Fruit fly (Drosophila melanogaster) whole organism, embryonic: ENCODE data around the gene CG1024.

Experiments
- Blimp-1 ChIP-seq: fragments of 200-800 bp; sonication (Bioruptor generic); optimal IDR thresholded peaks from 3 replicates; lab custom pipeline; 2018; ENCODE audit warnings: missing biosample characterization, missing genetic modification characterization, mild to moderate bottlenecking, moderate library complexity, missing genetic modification reagents
- Bteb2 ChIP-seq: fragments of 200-800 bp; sonication (Bioruptor generic); optimal IDR thresholded peaks from 2 replicates; lab custom pipeline; 2016; ENCODE audit warnings: missing biosample characterization, missing genetic modification characterization
- CG12155 ChIP-seq: fragments of 200-800 bp; sonication (Bioruptor generic); optimal IDR thresholded peaks from 3 replicates; lab custom pipeline; 2016; ENCODE audit warnings: missing biosample characterization, missing genetic modification characterization
- CG12219 ChIP-seq: fragments of 200-800 bp; sonication (Bioruptor generic); optimal IDR thresholded peaks from 3 replicates; lab custom pipeline; 2018; ENCODE audit warnings: missing biosample characterization, mild to moderate bottlenecking, missing genetic modification characterization
- CG13624 ChIP-seq: fragments of 200-800 bp; sonication (Bioruptor generic); optimal IDR thresholded peaks from 2 replicates; lab custom pipeline; 2016; ENCODE audit warnings: missing biosample characterization, missing genetic modification characterization
- CG14710 ChIP-seq: fragments of 200-800 bp; sonication (Bioruptor generic); optimal IDR thresholded peaks from 3 replicates; lab custom pipeline; 2019; ENCODE audit warnings: missing biosample characterization, mild to moderate bottlenecking, missing genetic modification characterization, moderate library complexity
- CG1603 ChIP-seq: fragments of 200-800 bp; sonication (Bioruptor generic); optimal IDR thresholded peaks from 2 replicates; lab custom pipeline; 2019; ENCODE audit warnings: missing biosample characterization, mild to moderate bottlenecking, missing genetic modification characterization, moderate library complexity
- CG1647 ChIP-seq: fragments of 200-800 bp; sonication (Bioruptor generic); optimal IDR thresholded peaks from 3 replicates; lab custom pipeline; 2016; ENCODE audit warnings: missing biosample characterization, missing genetic modification characterization
- CG17361 ChIP-seq: fragments of 200-800 bp; sonication (Bioruptor generic); IDR thresholded peaks from 3 replicates; pipeline ENCODE4 v1.3.6; 2022; ENCODE audit warnings: missing biosample characterization, missing genetic modification characterization
- CG17385 ChIP-seq: fragments of 200-800 bp; sonication (Bioruptor generic); optimal IDR thresholded peaks from 3 replicates; lab custom pipeline; 2018; ENCODE audit warnings: missing biosample characterization, mild to moderate bottlenecking, missing genetic modification characterization
- CG1792 ChIP-seq: fragments of 200-800 bp; sonication (Bioruptor generic); optimal IDR thresholded peaks from 2 replicates; lab custom pipeline; 2016; ENCODE audit warnings: missing biosample characterization, missing genetic modification characterization
- CG30403 ChIP-seq: fragments of 200-800 bp; sonication (Bioruptor generic); optimal IDR thresholded peaks from 3 replicates; lab custom pipeline; 2016; ENCODE audit warnings: missing biosample characterization, missing genetic modification characterization
- CG31224 ChIP-seq: fragments of 200-800 bp; sonication (Bioruptor generic); IDR thresholded peaks from 2 replicates; pipeline ENCODE4 v1.3.6; 2022; ENCODE audit warnings: missing biosample characterization, missing genetic modification characterization
- CG34422 ChIP-seq: fragments of 200-800 bp; sonication (Bioruptor generic); IDR thresholded peaks from 3 replicates; pipeline ENCODE4 v1.3.6; 2022; ENCODE audit warnings: missing biosample characterization, missing genetic modification characterization
- CG5180 ChIP-seq: fragments of 200-800 bp; sonication (Bioruptor generic); optimal IDR thresholded peaks from 3 replicates; lab custom pipeline; 2017; ENCODE audit warnings: missing biosample characterization, missing genetic modification characterization, mild to moderate bottlenecking, moderate library complexity, missing genetic modification reagents
- CG6254 ChIP-seq: fragments of 200-800 bp; sonication (Bioruptor generic); optimal IDR thresholded peaks from 3 replicates; lab custom pipeline; 2017; ENCODE audit warnings: mild to moderate bottlenecking, missing biosample characterization, missing genetic modification reagents, missing genetic modification characterization
- CG6683 ChIP-seq: fragments of 200-800 bp; sonication (Bioruptor generic); optimal IDR thresholded peaks from 2 replicates; lab custom pipeline; 2017; ENCODE audit warnings: missing biosample characterization, mild to moderate bottlenecking, missing genetic modification characterization, missing genetic modification reagents
- CG9797 ChIP-seq: fragments of 200-800 bp; sonication (Bioruptor generic); optimal IDR thresholded peaks from 3 replicates; lab custom pipeline; 2018; ENCODE audit warnings: missing biosample characterization, mild to moderate bottlenecking, missing genetic modification characterization
- Dad ChIP-seq: fragments of 200-800 bp; sonication (Bioruptor generic); optimal IDR thresholded peaks from 3 replicates; lab custom pipeline; 2016; ENCODE audit warnings: missing biosample characterization, missing genetic modification characterization
- Deaf1 ChIP-seq: fragments of 200-800 bp; optimal IDR thresholded peaks from 3 replicates; lab custom pipeline; 2019; ENCODE audit warnings: missing biosample characterization, mild to moderate bottlenecking, missing genetic modification characterization, moderate library complexity
- Fer1 ChIP-seq: fragments of 200-800 bp; sonication (Bioruptor generic); optimal IDR thresholded peaks from 2 replicates; lab custom pipeline; 2017; ENCODE audit warnings: missing biosample characterization, mild to moderate bottlenecking, missing genetic modification characterization
- HLH4C ChIP-seq: fragments of 200-800 bp; sonication (Bioruptor generic); IDR thresholded peaks from 3 replicates; pipeline ENCODE4 v1.3.6; 2022; ENCODE audit warnings: missing biosample characterization, missing genetic modification characterization; ENCODE audit not compliant: partially characterized antibody
- HLHmδ ChIP-seq: fragments of 200-800 bp; sonication (Bioruptor generic); optimal IDR thresholded peaks from 2 replicates; lab custom pipeline; 2018; ENCODE audit warnings: missing biosample characterization, mild to moderate bottlenecking, missing genetic modification characterization, moderate library complexity
- Hey ChIP-seq: fragments of 200-800 bp; sonication (Bioruptor generic); optimal IDR thresholded peaks from 3 replicates; lab custom pipeline; 2018; ENCODE audit warnings: missing biosample characterization, mild to moderate bottlenecking, missing genetic modification characterization
- Hr78 ChIP-seq, 2 experiments: fragments of 200-800 bp in 1 of 2; fragments of >200 bp in 1 of 2; sonication (Bioruptor generic) in 1 of 2; optimal IDR thresholded peaks; 2 replicates each; lab custom pipeline; 2017 to 2019; ENCODE audit warnings: missing biosample characterization in 2 of 2, missing genetic modification characterization in 2 of 2, mild to moderate bottlenecking in 1 of 2, moderate library complexity in 1 of 2
- Max ChIP-seq: fragments of 200-800 bp; sonication (Bioruptor generic); optimal IDR thresholded peaks from 2 replicates; lab custom pipeline; 2016; ENCODE audit warnings: missing biosample characterization, mild to moderate bottlenecking, missing genetic modification characterization
- Myb ChIP-seq: fragments of 200-800 bp; sonication (Bioruptor generic); optimal IDR thresholded peaks from 2 replicates; lab custom pipeline; 2016; ENCODE audit warnings: missing biosample characterization, missing genetic modification characterization
- PHDP ChIP-seq: fragments of 200-800 bp; sonication (Bioruptor generic); optimal IDR thresholded peaks from 3 replicates; lab custom pipeline; 2018; ENCODE audit warnings: missing biosample characterization, mild to moderate bottlenecking, missing genetic modification characterization, moderate library complexity
- Sry-δ ChIP-seq: fragments of 200-800 bp; sonication (Bioruptor generic); optimal IDR thresholded peaks from 2 replicates; lab custom pipeline; 2016; ENCODE audit warnings: missing biosample characterization, missing genetic modification characterization
- Usf ChIP-seq: fragments of 200-800 bp; sonication (Bioruptor generic); optimal IDR thresholded peaks from 2 replicates; lab custom pipeline; 2017; ENCODE audit warnings: missing genotype, missing biosample characterization, missing genetic modification characterization
- ab ChIP-seq: fragments of 200-800 bp; sonication (Bioruptor generic); optimal IDR thresholded peaks from 2 replicates; lab custom pipeline; 2016; ENCODE audit warnings: missing biosample characterization, missing genetic modification characterization
- br ChIP-seq: fragments of >200 bp; optimal IDR thresholded peaks from 2 replicates; lab custom pipeline; 2017
- cas ChIP-seq: fragments of 200-800 bp; sonication (Bioruptor generic); IDR thresholded peaks from 2 replicates; pipeline ENCODE4 v1.3.6; 2022; ENCODE audit warnings: missing biosample characterization, missing genetic modification characterization
- fd3F ChIP-seq: fragments of 200-800 bp; sonication (Bioruptor generic); optimal IDR thresholded peaks from 2 replicates; lab custom pipeline; 2018; ENCODE audit warnings: missing biosample characterization, mild to moderate bottlenecking, missing genetic modification characterization, moderate library complexity
- gcm2 ChIP-seq: fragments of 200-800 bp; sonication (Bioruptor generic); optimal IDR thresholded peaks from 2 replicates; lab custom pipeline; 2016; ENCODE audit warnings: missing biosample characterization, missing genetic modification characterization
- gro ChIP-seq: fragments of 200-800 bp; sonication (Bioruptor generic); optimal IDR thresholded peaks from 2 replicates; lab custom pipeline; 2016; ENCODE audit warnings: missing biosample characterization, missing genetic modification characterization
- her ChIP-seq: fragments of 200-800 bp; sonication (Bioruptor generic); optimal IDR thresholded peaks from 2 replicates; lab custom pipeline; 2016; ENCODE audit warnings: missing biosample characterization, missing genetic modification characterization
- luna ChIP-seq: fragments of 200-800 bp; sonication (Bioruptor generic); optimal IDR thresholded peaks from 2 replicates; lab custom pipeline; 2016; ENCODE audit warnings: missing biosample characterization, missing genetic modification characterization
- nom ChIP-seq: fragments of 200-800 bp; sonication (Bioruptor generic); optimal IDR thresholded peaks from 2 replicates; lab custom pipeline; 2017; ENCODE audit warnings: missing biosample characterization, missing genetic modification characterization, mild to moderate bottlenecking, moderate library complexity, missing genetic modification reagents
- odd ChIP-seq: fragments of 200-800 bp; sonication (Bioruptor generic); optimal IDR thresholded peaks from 2 replicates; lab custom pipeline; 2017; ENCODE audit warnings: missing biosample characterization, mild to moderate bottlenecking, missing genetic modification characterization
- psq ChIP-seq: fragments of 200-800 bp; sonication (Bioruptor generic); optimal IDR thresholded peaks from 2 replicates; lab custom pipeline; 2017; ENCODE audit warnings: missing biosample characterization, missing genetic modification characterization
- pum ChIP-seq: fragments of 200-800 bp; sonication (Bioruptor generic); optimal IDR thresholded peaks from 2 replicates; lab custom pipeline; 2016; ENCODE audit warnings: missing biosample characterization, missing genetic modification characterization
- ro ChIP-seq: fragments of 200-800 bp; sonication (Bioruptor generic); IDR thresholded peaks from 2 replicates; pipeline ENCODE4 v1.3.6; 2022; ENCODE audit warnings: missing biosample characterization, missing genetic modification characterization
- row ChIP-seq: fragments of 200-800 bp; sonication (Bioruptor generic); IDR thresholded peaks from 3 replicates; pipeline ENCODE4 v1.3.6; 2022; ENCODE audit warnings: missing biosample characterization, missing genetic modification characterization
- sc ChIP-seq, 3 experiments: fragments of >200 bp in 2 of 3; fragments of 200-800 bp in 1 of 3; sonication (Bioruptor generic) in 1 of 3; optimal IDR thresholded peaks; 2 replicates in 2 of 3; 3 replicates in 1 of 3; lab custom pipeline; 2017; ENCODE audit warnings: mild to moderate bottlenecking in 1 of 3, missing biosample characterization in 1 of 3, missing genetic modification characterization in 1 of 3, missing genetic modification reagents in 1 of 3
- scrt ChIP-seq: fragments of 200-800 bp; sonication (Bioruptor generic); optimal IDR thresholded peaks from 2 replicates; lab custom pipeline; 2018; ENCODE audit warnings: missing biosample characterization, mild to moderate bottlenecking, missing genetic modification characterization, moderate library complexity
- sisA ChIP-seq: fragments of 200-800 bp; sonication (Bioruptor generic); IDR thresholded peaks from 2 replicates; pipeline ENCODE4 v1.3.6; 2022; ENCODE audit warnings: missing biosample characterization, missing genetic modification characterization
- sug ChIP-seq: fragments of 200-800 bp; optimal IDR thresholded peaks from 2 replicates; lab custom pipeline; 2019; ENCODE audit warnings: missing biosample characterization, mild to moderate bottlenecking, missing genetic modification characterization, moderate library complexity
- tgo ChIP-seq: fragments of 200-800 bp; sonication (Bioruptor generic); IDR thresholded peaks from 3 replicates; pipeline ENCODE4 v1.3.6; 2022; ENCODE audit warnings: missing biosample characterization, missing genetic modification characterization
- zfh2 ChIP-seq: fragments of 200-800 bp; sonication (Bioruptor generic); optimal IDR thresholded peaks from 2 replicates; lab custom pipeline; 2016; ENCODE audit warnings: missing biosample characterization, missing genetic modification characterization

CG1024 gene

dm6 chr3R:6406566-6407098, 26.5 kb upstream of the CG1024 start, which contains the start of gene gpp (continued):
- no peak for TF ChIP-seq ab (GFP tag; lab: Kevin White, UChicago)
- TF ChIP-seq her (GFP tag; lab: Kevin White, UChicago): peak; percentile 100
- no peak for TF ChIP-seq CG13624 (GFP tag; lab: Kevin White, UChicago)
- no peak for TF ChIP-seq CG12219 (GFP tag; lab: Kevin White, UChicago)
- no peak for TF ChIP-seq row (GFP tag; lab: Robert Waterston, UW)
- TF ChIP-seq psq: peak; percentile 100
- no peak for TF ChIP-seq br (lab: Kevin White, UChicago)
- no peak for TF ChIP-seq CG1647 (GFP tag; lab: Kevin White, UChicago)
- peak; percentile 52 for TF ChIP-seq odd (GFP tag; lab: Kevin White, UChicago)
- no peak for TF ChIP-seq CG17361 (GFP tag; lab: Robert Waterston, UW)
- TF ChIP-seq Hey (tag; lab: Kevin White, UChicago): no peak
- TF ChIP-seq CG31224 (GFP tag; lab: Robert Waterston, UW): no peak
- TF ChIP-seq Hr78 (GFP tag; optimal IDR thresholded peaks at IDR 0.05; lab: Kevin White, UChicago): peak in 1 of 2 experiments; percentile 14
- peak; percentile 6 for TF ChIP-seq CG14710 (tag; lab: Kevin White, UChicago)
- TF ChIP-seq luna (GFP tag; lab: Kevin White, UChicago): no peak
- peak; percentile 11 for TF ChIP-seq Bteb2 (GFP tag; lab: Kevin White, UChicago)
- no peak for TF ChIP-seq CG34422 (GFP tag; lab: Robert Waterston, UW)
- peak; percentile 25 for TF ChIP-seq gro (GFP tag; lab: Kevin White, UChicago)
- TF ChIP-seq Sry-δ (GFP tag; lab: Kevin White, UChicago): peak; percentile 62
- TF ChIP-seq HLHmδ: peak; percentile 63
- TF ChIP-seq Dad (GFP tag; lab: Kevin White, UChicago): no peak
- TF ChIP-seq sisA (GFP tag; lab: Robert Waterston, UW): no peak
- TF ChIP-seq CG1603 (tag; lab: Kevin White, UChicago): peak; percentile 48
- no peak for TF ChIP-seq CG1792
- peak; percentile 23 for TF ChIP-seq CG9797
- TF ChIP-seq CG6683 (GFP tag; lab: Kevin White, UChicago): no peak
- peak; percentile 24 for TF ChIP-seq scrt (GFP tag; lab: Kevin White, UChicago)
- TF ChIP-seq CG17385 (GFP tag; lab: Kevin White, UChicago): no peak
- TF ChIP-seq Max (GFP tag; lab: Kevin White, UChicago): peak; percentile 62
- no peak for TF ChIP-seq tgo
- peak; percentile 25 for TF ChIP-seq PHDP (tag; lab: Kevin White, UChicago)
- peak; percentile 24 for TF ChIP-seq Fer1 (GFP tag; lab: Kevin White, UChicago)
- TF ChIP-seq cas (GFP tag; lab: Robert Waterston, UW): no peak
- TF ChIP-seq CG6254 (GFP tag; lab: Kevin White, UChicago): peak; percentile 21
- no peak for TF ChIP-seq CG12155
- no peak for TF ChIP-seq Usf
- peak; percentile 50 for TF ChIP-seq Myb (GFP tag; lab: Kevin White, UChicago)
- TF ChIP-seq pum (GFP tag; lab: Kevin White, UChicago): no peak
- TF ChIP-seq CG5180: no peak
- no peak for TF ChIP-seq Blimp-1 (GFP tag; lab: Kevin White, UChicago)
- no peak for TF ChIP-seq zfh2 (GFP tag; lab: Kevin White, UChicago)
- no peak for TF ChIP-seq sc (optimal IDR thresholded peaks at IDR 0.05; lab: Kevin White, UChicago)
- TF ChIP-seq sc (GFP tag; optimal IDR thresholded peaks at IDR 0.05; lab: Kevin White, UChicago): no peak
- no peak for TF ChIP-seq fd3F (GFP tag; lab: Kevin White, UChicago)
- peak; percentile 24 for TF ChIP-seq sug (tag; lab: Kevin White, UChicago)
- no peak for TF ChIP-seq gcm2 (GFP tag; lab: Kevin White, UChicago)
- TF ChIP-seq nom (GFP tag; lab: Kevin White, UChicago): peak; percentile 58
- no peak for TF ChIP-seq ro
- TF ChIP-seq Deaf1: peak; percentile 20
- TF ChIP-seq HLH4C (GFP tag; lab: Robert Waterston, UW): no peak
- TF ChIP-seq CG30403 (GFP tag; lab: Kevin White, UChicago): no peak
